Fruit fly (Drosophila melanogaster): ENCODE measurements around the gene Dis3l2.

The Dis3l2 gene

DNA sequence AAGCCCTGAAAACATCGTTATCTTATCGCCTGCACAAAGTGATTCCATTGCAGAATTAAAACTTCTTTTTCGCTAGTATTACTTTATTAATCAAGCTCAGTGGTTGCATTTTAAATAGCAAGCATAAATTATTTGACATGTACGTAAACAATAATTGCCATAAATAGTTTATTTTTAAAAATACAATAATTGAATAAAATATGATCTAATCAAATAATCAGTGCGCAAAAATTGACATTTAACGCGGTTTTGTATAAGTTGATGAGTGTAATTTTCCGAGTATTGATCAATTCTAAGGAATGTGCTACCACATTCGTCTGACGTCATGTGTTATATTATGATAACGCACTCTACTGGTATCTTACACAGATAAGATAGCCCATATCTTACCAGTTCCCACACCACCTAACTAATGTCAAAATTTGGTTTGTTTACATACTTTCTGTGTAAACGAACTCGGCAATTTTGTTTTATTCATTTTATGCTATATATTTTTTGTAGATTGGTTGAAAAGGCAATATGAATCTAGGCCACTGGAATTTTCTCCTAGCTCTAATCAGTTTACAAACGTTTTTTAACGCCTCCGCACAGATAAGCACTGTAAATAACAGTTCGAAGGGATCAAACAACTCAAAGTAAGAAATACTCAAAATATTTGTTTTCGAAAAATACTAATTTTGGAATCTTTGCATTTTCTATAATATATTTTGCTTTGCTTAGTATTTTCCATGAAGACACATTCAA is 35.1 kb downstream of the Dis3l2 start, which contains the start of gene mthl14:
mthl14 (plus strand) TSS at position 10 of the 744 bp plus-strand sequence.
- TF ChIP-seq CG17801 (GFP tag; optimal IDR thresholded peaks at IDR 0.05; ENCODE audit: partially characterized antibody): no peak

DNA sequence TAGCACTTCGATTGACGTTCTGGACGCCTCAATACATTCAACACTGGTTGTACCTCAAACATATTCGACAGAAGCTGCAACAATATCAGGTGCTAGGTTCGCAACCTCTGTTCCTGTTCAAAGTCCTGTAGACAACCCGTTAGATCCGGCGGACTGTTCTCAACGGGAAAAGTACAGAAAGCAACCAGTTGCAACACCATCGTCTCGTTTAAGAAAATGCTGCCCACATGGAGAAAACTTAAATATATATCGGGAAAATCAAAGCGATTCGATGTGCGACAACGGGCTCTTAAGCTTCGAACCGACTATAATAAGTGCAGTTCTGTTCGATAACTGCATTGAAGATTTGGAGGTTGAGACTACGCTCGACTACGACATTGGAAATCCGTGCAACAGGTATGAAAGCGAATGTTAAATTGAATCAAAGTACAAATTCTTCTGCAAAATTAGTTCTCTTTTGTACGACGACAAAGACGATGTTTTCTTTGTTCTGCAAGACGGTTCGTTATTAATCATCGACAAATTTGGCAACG is 35.8 kb downstream of the Dis3l2 start:
- no peak for TF ChIP-seq CG17801 (GFP tag; optimal IDR thresholded peaks at IDR 0.05; ENCODE audit: partially characterized antibody)

DNA sequence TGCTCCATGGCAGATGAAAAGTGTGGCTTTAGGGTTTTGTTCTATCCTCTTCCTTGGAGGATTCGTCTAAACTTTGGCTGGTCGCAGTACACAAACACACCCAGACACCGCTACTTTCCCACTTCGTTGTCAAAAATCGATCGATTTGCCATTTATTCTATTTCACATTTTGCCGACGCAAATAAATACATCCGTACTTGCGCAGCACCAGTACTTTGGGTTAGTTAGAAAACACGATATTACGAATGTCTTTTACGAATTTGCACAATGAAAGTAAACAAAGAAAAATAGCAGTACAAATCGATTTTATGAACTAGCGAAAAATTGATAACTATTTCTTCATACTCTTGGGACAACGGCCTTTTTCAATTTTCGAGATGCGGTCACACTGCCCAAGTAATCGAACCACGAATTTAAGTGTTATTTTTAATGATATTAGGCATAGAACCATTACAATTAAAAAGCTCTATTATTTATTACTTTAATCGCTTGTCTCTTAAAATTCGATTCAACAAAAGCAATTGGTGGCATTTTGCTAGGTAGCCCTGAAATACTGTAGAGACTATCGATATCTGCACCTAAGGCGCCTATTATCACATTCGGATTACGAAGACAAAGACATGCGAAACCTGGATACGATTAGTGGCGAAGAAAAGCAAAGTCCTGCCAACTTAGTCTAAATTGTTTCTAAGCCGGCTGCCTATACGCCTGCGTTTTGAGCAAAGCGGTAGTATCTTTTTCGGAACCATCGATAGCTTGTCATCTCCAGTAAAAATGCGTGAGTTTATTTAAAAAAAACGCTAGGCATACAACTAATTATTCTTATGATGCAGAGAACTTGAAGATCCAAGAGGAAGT is 45.3 kb downstream of the Dis3l2 start, which contains the start of the genes DIP2 and wac:
DIP2 (minus strand) TSS at position 337 of the 858 bp plus-strand sequence.
wac (plus strand) TSS at position 559 of the 858 bp plus-strand sequence.
- peak; percentile 33 for TF ChIP-seq CG17801 (GFP tag; optimal IDR thresholded peaks at IDR 0.05; ENCODE audit: partially characterized antibody)

DNA sequence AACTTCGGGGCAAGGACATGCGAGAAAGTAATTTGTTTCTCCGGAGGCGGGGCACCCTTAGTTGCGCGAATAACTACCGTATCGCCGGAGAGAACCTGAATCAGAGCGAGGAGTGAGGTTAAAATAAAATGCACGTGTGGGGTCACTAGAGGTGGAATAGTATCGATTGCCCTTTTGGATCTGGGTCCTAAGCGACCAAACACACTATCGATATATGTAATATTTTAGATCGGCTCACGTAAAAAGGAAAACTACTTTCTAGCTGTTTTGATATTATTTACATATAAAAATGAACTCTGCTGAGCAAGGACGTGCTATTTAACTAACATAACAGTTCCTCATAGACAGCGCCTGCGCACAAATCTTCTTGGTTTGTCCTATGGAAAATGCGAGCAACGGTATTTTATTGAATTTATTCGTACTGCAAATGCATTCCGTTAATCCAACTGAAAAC is 50.2 kb downstream of the Dis3l2 start:
- no peak for TF ChIP-seq CG17801 (GFP tag; optimal IDR thresholded peaks at IDR 0.05; ENCODE audit: partially characterized antibody)

DNA sequence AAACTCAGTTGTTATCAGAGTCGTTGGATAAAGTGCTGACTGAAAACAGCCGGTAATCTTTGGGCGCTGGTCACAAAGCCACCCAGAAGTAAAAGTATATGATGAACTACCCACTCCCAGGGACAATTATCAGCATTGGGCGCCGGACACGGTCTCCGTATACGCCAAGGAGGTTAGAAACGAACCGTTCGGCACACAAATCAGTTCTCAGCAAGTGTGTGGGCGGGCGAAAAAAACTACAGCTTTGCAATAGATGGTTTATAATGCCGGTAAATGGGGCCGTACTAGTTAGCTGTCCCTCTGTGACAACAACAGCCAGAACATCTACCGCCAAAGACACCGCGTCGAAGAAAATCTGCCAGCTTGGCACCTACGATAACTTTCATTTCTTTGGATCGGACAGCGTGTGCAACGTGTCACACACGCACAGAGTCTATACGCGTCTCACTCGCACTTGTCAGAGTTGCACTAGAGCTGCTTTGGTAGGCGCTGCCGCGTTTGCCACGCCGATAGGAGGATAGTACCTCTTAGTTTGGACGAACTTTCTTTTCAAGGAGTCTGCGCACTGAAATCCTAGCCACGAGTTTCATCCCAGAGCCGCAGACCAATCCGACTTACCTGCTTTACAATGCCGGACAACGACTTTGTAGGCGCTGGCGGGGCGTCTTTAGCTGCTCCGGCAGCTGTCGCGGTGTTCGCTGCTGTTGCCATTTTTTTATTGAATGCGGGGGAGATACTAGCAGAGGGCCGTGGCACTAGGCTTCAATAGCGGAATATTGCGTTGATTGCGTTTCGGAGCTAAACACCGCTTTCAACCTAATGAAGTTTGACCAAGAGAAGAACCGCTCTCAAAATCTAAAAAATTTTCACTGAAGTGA is 51.2 kb downstream of the Dis3l2 start:
- no peak for TF ChIP-seq CG17801 (GFP tag; optimal IDR thresholded peaks at IDR 0.05; ENCODE audit: partially characterized antibody)

DNA sequence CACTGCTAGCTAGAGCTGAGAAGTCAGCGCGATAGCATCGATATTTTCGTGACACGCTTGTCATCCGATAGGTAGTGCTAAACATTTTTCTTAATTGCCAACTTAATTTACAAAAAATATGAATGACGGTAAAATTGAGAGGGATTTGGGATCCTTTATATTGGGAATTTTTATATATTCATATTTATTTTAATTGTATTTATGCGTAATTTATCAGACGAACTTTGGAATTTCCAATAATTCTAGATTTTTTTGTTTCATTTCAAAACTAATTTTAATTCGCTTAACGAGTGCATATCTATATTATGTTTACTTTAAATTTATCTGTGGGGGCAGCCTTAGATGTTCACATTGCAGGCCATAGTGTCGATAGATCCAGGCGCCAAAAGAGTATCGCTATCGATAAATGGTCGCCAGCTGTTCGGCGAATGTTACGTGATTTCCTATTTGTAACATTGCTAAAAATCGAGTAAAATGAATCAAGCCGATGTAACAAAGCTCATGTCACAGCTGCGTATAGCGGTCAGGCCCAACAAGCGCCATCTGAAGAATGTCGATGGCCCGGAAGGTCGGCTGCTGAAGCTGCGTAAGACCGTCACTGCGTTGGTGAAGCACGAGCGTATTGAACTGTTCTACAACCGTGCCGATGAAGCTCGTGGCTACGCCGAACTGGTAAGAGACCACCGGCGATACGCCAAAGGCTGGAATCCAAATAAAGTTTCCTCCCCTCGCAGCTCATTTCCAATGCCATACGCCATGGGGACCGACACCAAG is 52.1 kb downstream of the Dis3l2 start, which contains the start of the genes Tudor-SN and mRpL17:
Tudor-SN (minus strand) TSS at position 3 of the 774 bp plus-strand sequence.
mRpL17 (plus strand) TSS at position 402 of the 774 bp plus-strand sequence.
- no peak for TF ChIP-seq CG17801 (GFP tag; optimal IDR thresholded peaks at IDR 0.05; ENCODE audit: partially characterized antibody)

DNA sequence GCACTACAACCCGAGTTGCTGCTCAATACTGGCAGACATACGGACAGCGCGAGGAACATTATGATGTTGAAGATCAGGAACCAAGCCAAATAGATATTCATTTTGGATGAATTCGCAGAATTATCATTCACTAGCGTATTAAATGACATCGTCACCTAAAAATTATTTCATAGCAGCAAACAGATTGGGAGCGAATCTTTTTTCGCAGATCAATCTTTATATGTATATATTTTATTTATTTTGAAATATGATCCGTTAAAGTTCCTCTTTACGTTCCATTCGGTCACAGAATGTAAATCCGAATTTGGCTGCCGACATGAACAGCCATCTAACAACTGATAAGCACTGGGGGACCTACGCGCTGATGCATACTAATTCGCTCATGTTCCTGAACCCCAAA is 53.3 kb downstream of the Dis3l2 start, which contains the start of gene CG34263:
CG34263 (minus strand) TSS at position 101 of the 400 bp plus-strand sequence.
- no peak for TF ChIP-seq CG17801 (GFP tag; optimal IDR thresholded peaks at IDR 0.05; ENCODE audit: partially characterized antibody)
